Fruit fly (Drosophila melanogaster) whole organism, prepupa: ENCODE data around the gene ND-51.

Source experiments
- CG10669 ChIP-seq: fragments of 200-800 bp; sonication (Bioruptor generic); optimal IDR thresholded peaks from 3 replicates; lab custom pipeline; 2018; ENCODE audit warnings: missing biosample characterization, mild to moderate bottlenecking, missing genetic modification characterization, moderate library complexity
- CG11294 ChIP-seq: fragments of 200-800 bp; sonication (Bioruptor generic); IDR thresholded peaks from 2 replicates; pipeline ENCODE4 v1.3.6; 2022; ENCODE audit warnings: missing biosample characterization, missing genetic modification characterization
- CG11902 ChIP-seq: fragments of 200-800 bp; sonication (Bioruptor generic); optimal IDR thresholded peaks from 3 replicates; lab custom pipeline; 2016; ENCODE audit warnings: missing biosample characterization, missing genetic modification characterization
- CG15336 ChIP-seq: fragments of 200-800 bp; sonication (Bioruptor generic); IDR thresholded peaks from 2 replicates; pipeline ENCODE4 v1.3.6; 2022; ENCODE audit warnings: missing biosample characterization, missing genetic modification characterization
- CG1621 ChIP-seq: fragments of 200-800 bp; sonication (Bioruptor generic); optimal IDR thresholded peaks from 3 replicates; lab custom pipeline; 2018; ENCODE audit warnings: missing biosample characterization, mild to moderate bottlenecking, missing genetic modification characterization
- CG16779 ChIP-seq: fragments of 200-800 bp; sonication (Bioruptor generic); optimal IDR thresholded peaks from 3 replicates; lab custom pipeline; 2017; ENCODE audit warnings: missing biosample characterization, mild to moderate bottlenecking, missing genetic modification characterization
- CG3032 ChIP-seq: fragments of 200-800 bp; optimal IDR thresholded peaks from 2 replicates; lab custom pipeline; 2019; ENCODE audit warnings: missing biosample characterization, mild to moderate bottlenecking, missing genetic modification characterization, moderate library complexity
- CG31627 ChIP-seq: fragments of 200-800 bp; sonication (Bioruptor generic); optimal IDR thresholded peaks from 3 replicates; lab custom pipeline; 2016; ENCODE audit warnings: missing biosample characterization, missing genetic modification characterization
- CG32006 ChIP-seq: fragments of 200-800 bp; sonication (Bioruptor generic); optimal IDR thresholded peaks from 3 replicates; lab custom pipeline; 2017; ENCODE audit warnings: missing biosample characterization, mild to moderate bottlenecking, missing genetic modification characterization
- CG34406 ChIP-seq: fragments of 200-800 bp; sonication (Bioruptor generic); optimal IDR thresholded peaks from 3 replicates; lab custom pipeline; 2016; ENCODE audit warnings: missing biosample characterization, missing genetic modification characterization
- CG3919 ChIP-seq: fragments of 200-800 bp; sonication (Bioruptor generic); optimal IDR thresholded peaks from 3 replicates; lab custom pipeline; 2016; ENCODE audit warnings: missing biosample characterization, missing genetic modification characterization
- CG4318 ChIP-seq: fragments of 200-800 bp; sonication (Bioruptor generic); optimal IDR thresholded peaks from 3 replicates; lab custom pipeline; 2017; ENCODE audit warnings: missing biosample characterization, mild to moderate bottlenecking, missing genetic modification characterization
- CG6163 ChIP-seq: fragments of 200-800 bp; sonication (Bioruptor generic); IDR thresholded peaks from 3 replicates; pipeline ENCODE4 v1.3.6; 2022; ENCODE audit warnings: missing biosample characterization, missing genetic modification characterization
- CG6276 ChIP-seq: fragments of 200-800 bp; sonication (Bioruptor generic); optimal IDR thresholded peaks from 2 replicates; lab custom pipeline; 2017; ENCODE audit warnings: missing biosample characterization, mild to moderate bottlenecking, missing genetic modification characterization
- CG6792 ChIP-seq: fragments of 200-800 bp; sonication (Bioruptor generic); optimal IDR thresholded peaks from 3 replicates; lab custom pipeline; 2016; ENCODE audit warnings: missing biosample characterization, missing genetic modification characterization
- CG6808 ChIP-seq: fragments of 200-800 bp; sonication (Bioruptor generic); optimal IDR thresholded peaks from 3 replicates; lab custom pipeline; 2017; ENCODE audit warnings: missing biosample characterization, missing genetic modification characterization, mild to moderate bottlenecking, moderate library complexity, missing genetic modification reagents
- CG6854 ChIP-seq: fragments of 200-800 bp; sonication (Bioruptor generic); optimal IDR thresholded peaks from 2 replicates; lab custom pipeline; 2017; ENCODE audit warnings: missing biosample characterization, mild to moderate bottlenecking, missing genetic modification characterization
- CG8119 ChIP-seq: fragments of 200-800 bp; sonication (Bioruptor generic); IDR thresholded peaks from 3 replicates; pipeline ENCODE4 v1.3.6; 2022; ENCODE audit warnings: missing biosample characterization, missing genetic modification characterization
- CG8319 ChIP-seq: fragments of 200-800 bp; sonication (Bioruptor generic); optimal IDR thresholded peaks from 3 replicates; lab custom pipeline; 2016; ENCODE audit warnings: missing biosample characterization, missing genetic modification characterization
- CG9139 ChIP-seq: fragments of 200-800 bp; sonication (Bioruptor generic); optimal IDR thresholded peaks from 3 replicates; lab custom pipeline; 2017; ENCODE audit warnings: missing biosample characterization, mild to moderate bottlenecking, missing genetic modification characterization
- Ets21C ChIP-seq: fragments of 200-800 bp; sonication (Bioruptor generic); optimal IDR thresholded peaks from 3 replicates; lab custom pipeline; 2016; ENCODE audit warnings: missing biosample characterization, missing genetic modification characterization
- Ets96B ChIP-seq: fragments of 200-800 bp; optimal IDR thresholded peaks from 2 replicates; lab custom pipeline; 2019; ENCODE audit warnings: missing biosample characterization, mild to moderate bottlenecking, missing genetic modification characterization, moderate library complexity
- Gug ChIP-seq: fragments of 200-800 bp; sonication (Bioruptor generic); IDR thresholded peaks from 2 replicates; pipeline ENCODE4 v1.3.6; 2022; ENCODE audit warnings: missing biosample characterization, missing genetic modification characterization
- Hr39 ChIP-seq: fragments of 200-800 bp; sonication (Bioruptor generic); optimal IDR thresholded peaks from 2 replicates; lab custom pipeline; 2016; ENCODE audit warnings: missing biosample characterization, missing genetic modification characterization
- Hr4 ChIP-seq: fragments of 200-800 bp; sonication (Bioruptor generic); optimal IDR thresholded peaks from 3 replicates; lab custom pipeline; 2016; ENCODE audit warnings: missing biosample characterization, missing genetic modification characterization
- Lpt ChIP-seq: fragments of 200-800 bp; sonication (Bioruptor generic); optimal IDR thresholded peaks from 3 replicates; lab custom pipeline; 2016; ENCODE audit warnings: missing biosample characterization, missing genetic modification characterization
- Met ChIP-seq: fragments of 200-800 bp; sonication (Bioruptor generic); optimal IDR thresholded peaks from 3 replicates; lab custom pipeline; 2016; ENCODE audit warnings: missing biosample characterization, missing genetic modification characterization
- OdsH ChIP-seq: fragments of 200-800 bp; sonication (Bioruptor generic); optimal IDR thresholded peaks from 3 replicates; lab custom pipeline; 2016; ENCODE audit warnings: missing biosample characterization, missing genetic modification characterization
- Sox102F ChIP-seq: fragments of 200-800 bp; sonication (Bioruptor generic); optimal IDR thresholded peaks from 2 replicates; lab custom pipeline; 2016; ENCODE audit warnings: missing biosample characterization, mild to moderate bottlenecking, missing genetic modification characterization
- Sox14 ChIP-seq: fragments of 200-800 bp; sonication (Bioruptor generic); optimal IDR thresholded peaks from 3 replicates; lab custom pipeline; 2016; ENCODE audit warnings: missing biosample characterization, missing genetic modification characterization
- Sox15 ChIP-seq: fragments of 200-800 bp; sonication (Bioruptor generic); optimal IDR thresholded peaks from 3 replicates; lab custom pipeline; 2016; ENCODE audit warnings: missing biosample characterization, missing genetic modification characterization
- achi ChIP-seq: fragments of 200-800 bp; sonication (Bioruptor generic); optimal IDR thresholded peaks from 3 replicates; lab custom pipeline; 2016; ENCODE audit warnings: missing biosample characterization, missing genetic modification characterization
- acj6 ChIP-seq: fragments of 200-800 bp; sonication (Bioruptor generic); optimal IDR thresholded peaks from 3 replicates; lab custom pipeline; 2016; ENCODE audit warnings: missing biosample characterization, missing genetic modification characterization
- eg ChIP-seq: fragments of 200-800 bp; sonication (Bioruptor generic); IDR thresholded peaks from 3 replicates; pipeline ENCODE4 v1.3.6; 2022; ENCODE audit warnings: missing biosample characterization, missing genetic modification characterization
- esn ChIP-seq: fragments of 200-800 bp; sonication (Bioruptor generic); optimal IDR thresholded peaks from 2 replicates; lab custom pipeline; 2016; ENCODE audit warnings: missing biosample characterization, mild to moderate bottlenecking, missing genetic modification characterization, moderate library complexity
- fd59A ChIP-seq: fragments of 200-800 bp; sonication (Bioruptor generic); optimal IDR thresholded peaks from 2 replicates; lab custom pipeline; 2017; ENCODE audit warnings: missing biosample characterization, mild to moderate bottlenecking, missing genetic modification characterization, missing genetic modification reagents
- fd85E ChIP-seq: fragments of 200-800 bp; sonication (Bioruptor generic); optimal IDR thresholded peaks from 3 replicates; lab custom pipeline; 2016; ENCODE audit warnings: missing biosample characterization, missing genetic modification characterization
- fkh ChIP-seq: fragments of 200-800 bp; sonication (Bioruptor generic); optimal IDR thresholded peaks from 3 replicates; lab custom pipeline; 2017; ENCODE audit warnings: missing biosample characterization, mild to moderate bottlenecking, missing genetic modification characterization, moderate library complexity
- lz ChIP-seq: fragments of 200-800 bp; sonication (Bioruptor generic); optimal IDR thresholded peaks from 3 replicates; lab custom pipeline; 2016; ENCODE audit warnings: missing biosample characterization, missing genetic modification characterization
- net ChIP-seq: fragments of 200-800 bp; sonication (Bioruptor generic); optimal IDR thresholded peaks from 3 replicates; lab custom pipeline; 2016; ENCODE audit warnings: missing biosample characterization, missing genetic modification characterization
- pdm3 ChIP-seq: fragments of 200-800 bp; sonication (Bioruptor generic); optimal IDR thresholded peaks from 3 replicates; lab custom pipeline; 2016; ENCODE audit warnings: missing biosample characterization, missing genetic modification characterization
- salr ChIP-seq, 2 experiments: fragments of 200-800 bp; sonication (Bioruptor generic); optimal IDR thresholded peaks; 3 replicates each; lab custom pipeline; 2016 to 2018; ENCODE audit warnings: missing biosample characterization in 2 of 2, missing genetic modification characterization in 2 of 2, mild to moderate bottlenecking in 1 of 2
- spab ChIP-seq: fragments of 200-800 bp; sonication (Bioruptor generic); optimal IDR thresholded peaks from 2 replicates; lab custom pipeline; 2017; ENCODE audit warnings: missing biosample characterization, mild to moderate bottlenecking, missing genetic modification characterization, missing genetic modification reagents
- ss ChIP-seq, 2 experiments: fragments of 200-800 bp; sonication (Bioruptor generic); optimal IDR thresholded peaks; 2 replicates in 1 of 2; 3 replicates in 1 of 2; lab custom pipeline; 2017 to 2018; ENCODE audit warnings: mild to moderate bottlenecking in 2 of 2, missing biosample characterization in 2 of 2, missing genetic modification characterization in 2 of 2, moderate library complexity in 1 of 2
- svp ChIP-seq: fragments of 200-800 bp; sonication (Bioruptor generic); peaks from one replicate; lab custom pipeline; 2016; ENCODE audit warnings: missing biosample characterization, missing genetic modification characterization
- vri ChIP-seq: fragments of 200-800 bp; sonication (Bioruptor generic); optimal IDR thresholded peaks from 3 replicates; lab custom pipeline; 2016; ENCODE audit warnings: missing biosample characterization, mild to moderate bottlenecking, missing genetic modification characterization

Gene ND-51

DNA sequence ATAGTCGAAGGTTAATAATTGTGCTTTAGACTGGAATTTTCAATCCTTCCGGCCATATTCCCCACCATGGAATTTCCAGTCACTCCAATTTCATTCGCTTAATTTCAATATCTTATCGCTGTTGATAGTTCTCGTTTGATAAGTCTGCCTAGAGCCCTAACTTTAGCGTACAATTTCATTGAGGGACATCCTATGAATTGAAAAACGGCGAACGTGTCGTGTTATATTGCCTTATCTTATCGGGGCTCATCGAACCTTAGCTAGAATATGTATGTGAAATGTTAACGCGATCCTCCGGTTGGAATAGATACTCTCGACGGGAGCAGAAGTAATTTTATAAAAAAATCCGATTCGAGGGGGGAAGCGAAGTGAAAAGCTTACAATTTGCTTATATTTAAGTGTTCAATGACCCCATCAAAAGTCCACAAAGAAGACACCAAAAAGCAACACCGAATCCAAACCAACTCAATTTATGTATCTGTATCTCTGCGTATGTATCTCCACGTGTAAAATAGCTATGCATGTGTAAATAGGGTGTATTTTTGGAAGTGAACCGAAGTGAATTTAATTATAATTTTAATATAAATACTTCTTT lies 27.1 kb upstream of the ND-51 start:
- TF ChIP-seq svp (GFP tag; lab: Kevin White, UChicago) (peak; percentile 56), CG16779 (tag; lab: Kevin White, UChicago) (peak; percentile 6), CG15336 (GFP tag; lab: Robert Waterston, UW) (no peak), Gug (GFP tag; lab: Robert Waterston, UW) (no peak), CG32006 (no peak), CG1621 (tag; lab: Kevin White, UChicago) (no peak), lz (GFP tag; lab: Kevin White, UChicago) (no peak)

dm6 chr2L:6088371-6089365 lies 26.1 kb upstream of the ND-51 start:
- TF ChIP-seq Sox14 (GFP tag; lab: Kevin White, UChicago) = peak; percentile 77
- peak in 1 of 2 experiments; percentile 35 for TF ChIP-seq salr (GFP tag; optimal IDR thresholded peaks at IDR 0.05; lab: Kevin White, UChicago)
- no peak for TF ChIP-seq CG9139 (GFP tag; lab: Kevin White, UChicago)
- peak; percentile 56; the same call in 2 of the 3 replicates for TF ChIP-seq eg (GFP tag; lab: Robert Waterston, UW)
- TF ChIP-seq Ets21C (GFP tag; lab: Kevin White, UChicago) = no peak
- TF ChIP-seq CG16779 (tag; lab: Kevin White, UChicago) = peak; percentile 66
- peak; percentile 23 for TF ChIP-seq CG31627 (GFP tag; lab: Kevin White, UChicago)
- no peak for TF ChIP-seq CG3032 (tag; lab: Kevin White, UChicago)
- TF ChIP-seq esn = peak; percentile 32
- TF ChIP-seq CG6808 (GFP tag; lab: Kevin White, UChicago) = no peak
- TF ChIP-seq spab (GFP tag; lab: Kevin White, UChicago) = no peak
- no peak for TF ChIP-seq acj6 (GFP tag; lab: Kevin White, UChicago)
- no peak for TF ChIP-seq Hr39 (GFP tag; lab: Kevin White, UChicago)
- TF ChIP-seq CG3919 (GFP tag; lab: Kevin White, UChicago) = no peak
- 0 out of 3 replicates have a peak, but pooled peaks have one; percentile 15 for TF ChIP-seq CG8119 (GFP tag; lab: Robert Waterston, UW)
- TF ChIP-seq CG6276 (GFP tag; lab: Kevin White, UChicago) = no peak
- TF ChIP-seq Sox15 = no peak
- TF ChIP-seq svp (GFP tag; lab: Kevin White, UChicago) = peak; percentile 97
- peak; percentile 21 for TF ChIP-seq Lpt (GFP tag; lab: Kevin White, UChicago)
- no peak for TF ChIP-seq pdm3 (GFP tag; lab: Kevin White, UChicago)
- TF ChIP-seq CG10669 (GFP tag; lab: Kevin White, UChicago) = no peak
- peak; percentile 23 for TF ChIP-seq Sox102F (GFP tag; lab: Kevin White, UChicago)
- TF ChIP-seq lz (GFP tag; lab: Kevin White, UChicago) = no peak
- peak; percentile 72 for TF ChIP-seq CG6854
- TF ChIP-seq CG11294 (GFP tag; lab: Robert Waterston, UW) = no peak
- TF ChIP-seq Hr4 (GFP tag; lab: Kevin White, UChicago) = no peak
- no peak for TF ChIP-seq fd85E
- TF ChIP-seq CG11902 (GFP tag; lab: Kevin White, UChicago) = no peak
- no peak for TF ChIP-seq OdsH
- no peak for TF ChIP-seq CG34406 (GFP tag; lab: Kevin White, UChicago)
- TF ChIP-seq Gug (GFP tag; lab: Robert Waterston, UW) = peak; percentile 53
- TF ChIP-seq CG8319 = no peak
- peak; percentile 95 for TF ChIP-seq fkh (GFP tag; lab: Kevin White, UChicago)
- TF ChIP-seq CG15336 (GFP tag; lab: Robert Waterston, UW) = no peak
- no peak for TF ChIP-seq CG4318
- TF ChIP-seq vri (GFP tag; lab: Kevin White, UChicago) = peak; percentile 72
- TF ChIP-seq Met (GFP tag; lab: Kevin White, UChicago) = peak; percentile 100
- peak; percentile 70 for TF ChIP-seq CG6163 (GFP tag; lab: Robert Waterston, UW)
- no peak for TF ChIP-seq ss (GFP tag; optimal IDR thresholded peaks at IDR 0.05; lab: Kevin White, UChicago)
- TF ChIP-seq fd59A = no peak
- no peak for TF ChIP-seq CG6792
- TF ChIP-seq Ets96B = no peak
- TF ChIP-seq achi (GFP tag; lab: Kevin White, UChicago) = no peak
- peak; percentile 14 for TF ChIP-seq net (GFP tag; lab: Kevin White, UChicago)
